Fruit fly (Drosophila melanogaster) whole organism, embryonic: Measurements from ENCODE around the gene ida.

ENCODE experiments used
- B-H1 ChIP-seq: fragments of 200-800 bp; sonication (Bioruptor generic); IDR thresholded peaks from 3 replicates; pipeline ENCODE4 v1.3.6; 2022; ENCODE audit warnings: missing biosample characterization, missing genetic modification characterization
- CG10209 ChIP-seq: fragments of 200-800 bp; sonication (Bioruptor generic); optimal IDR thresholded peaks from 3 replicates; lab custom pipeline; 2017; ENCODE audit warnings: missing biosample characterization, mild to moderate bottlenecking, missing genetic modification characterization, missing genetic modification reagents
- CG10321 ChIP-seq: fragments of 200-800 bp; sonication (Bioruptor generic); IDR thresholded peaks from 2 replicates; pipeline ENCODE4 v1.3.6; 2022; ENCODE audit warnings: missing biosample characterization, missing genetic modification characterization
- CG11560 ChIP-seq: fragments of 200-800 bp; sonication (Bioruptor generic); IDR thresholded peaks from 3 replicates; pipeline ENCODE4 v1.3.6; 2022; ENCODE audit warnings: missing biosample characterization, missing genetic modification characterization
- CG12769 ChIP-seq: fragments of 200-800 bp; sonication (Bioruptor generic); optimal IDR thresholded peaks from 2 replicates; lab custom pipeline; 2019; ENCODE audit warnings: missing biosample characterization, mild to moderate bottlenecking, missing genetic modification characterization, moderate library complexity
- CG15514 ChIP-seq: fragments of 200-800 bp; sonication (Bioruptor generic); optimal IDR thresholded peaks from 3 replicates; lab custom pipeline; 2017; ENCODE audit warnings: missing biosample characterization, missing genetic modification characterization, mild to moderate bottlenecking, moderate library complexity, missing genetic modification reagents
- CG1647 ChIP-seq: fragments of 200-800 bp; sonication (Bioruptor generic); optimal IDR thresholded peaks from 3 replicates; lab custom pipeline; 2016; ENCODE audit warnings: missing biosample characterization, missing genetic modification characterization
- CG17385 ChIP-seq: fragments of 200-800 bp; sonication (Bioruptor generic); optimal IDR thresholded peaks from 3 replicates; lab custom pipeline; 2018; ENCODE audit warnings: missing biosample characterization, mild to moderate bottlenecking, missing genetic modification characterization
- CG17568 ChIP-seq: fragments of 200-800 bp; sonication (Bioruptor generic); optimal IDR thresholded peaks from 2 replicates; lab custom pipeline; 2018; ENCODE audit warnings: missing biosample characterization, mild to moderate bottlenecking, missing genetic modification characterization, moderate library complexity
- CG2116 ChIP-seq: fragments of 200-800 bp; sonication (Bioruptor generic); optimal IDR thresholded peaks from 3 replicates; lab custom pipeline; 2018; ENCODE audit warnings: missing biosample characterization, mild to moderate bottlenecking, missing genetic modification characterization
- CG2199 ChIP-seq: fragments of 200-800 bp; sonication (Bioruptor generic); IDR thresholded peaks from 3 replicates; pipeline ENCODE4 v1.3.6; 2022; ENCODE audit warnings: missing biosample characterization, missing genetic modification characterization
- CG30403 ChIP-seq: fragments of 200-800 bp; sonication (Bioruptor generic); optimal IDR thresholded peaks from 3 replicates; lab custom pipeline; 2016; ENCODE audit warnings: missing biosample characterization, missing genetic modification characterization
- CG31365 ChIP-seq: fragments of 200-800 bp; sonication (Bioruptor generic); optimal IDR thresholded peaks from 2 replicates; lab custom pipeline; 2018; ENCODE audit warnings: missing biosample characterization, mild to moderate bottlenecking, missing genetic modification characterization
- CG7987 ChIP-seq: fragments of 200-800 bp; sonication (Bioruptor generic); optimal IDR thresholded peaks from 2 replicates; lab custom pipeline; 2018; ENCODE audit warnings: missing biosample characterization, mild to moderate bottlenecking, missing genetic modification characterization, moderate library complexity
- CG8359 ChIP-seq: fragments of 200-800 bp; sonication (Bioruptor generic); optimal IDR thresholded peaks from 2 replicates; lab custom pipeline; 2017; ENCODE audit warnings: missing biosample characterization, mild to moderate bottlenecking, missing genetic modification characterization, borderline replicate concordance
- CG8944 ChIP-seq: fragments of 200-800 bp; sonication (Bioruptor generic); optimal IDR thresholded peaks from 3 replicates; lab custom pipeline; 2016; ENCODE audit warnings: missing biosample characterization, missing genetic modification characterization
- CG9437 ChIP-seq: fragments of 200-800 bp; sonication (Bioruptor generic); optimal IDR thresholded peaks from 2 replicates; lab custom pipeline; 2018; ENCODE audit warnings: missing biosample characterization, mild to moderate bottlenecking, missing genetic modification characterization
- CG9876 ChIP-seq: fragments of 200-800 bp; sonication (Bioruptor generic); optimal IDR thresholded peaks from 2 replicates; lab custom pipeline; 2016; ENCODE audit warnings: missing biosample characterization, missing genetic modification characterization
- D19A ChIP-seq: fragments of 200-800 bp; optimal IDR thresholded peaks from 3 replicates; lab custom pipeline; 2019; ENCODE audit warnings: missing biosample characterization, mild to moderate bottlenecking, missing genetic modification characterization, moderate library complexity
- Dad ChIP-seq: fragments of 200-800 bp; sonication (Bioruptor generic); optimal IDR thresholded peaks from 3 replicates; lab custom pipeline; 2016; ENCODE audit warnings: missing biosample characterization, missing genetic modification characterization
- Dbx ChIP-seq: fragments of 200-800 bp; sonication (Bioruptor generic); IDR thresholded peaks from 3 replicates; pipeline ENCODE4 v1.3.6; 2022; ENCODE audit warnings: missing biosample characterization, missing genetic modification characterization
- Deaf1 ChIP-seq: fragments of 200-800 bp; optimal IDR thresholded peaks from 3 replicates; lab custom pipeline; 2019; ENCODE audit warnings: missing biosample characterization, mild to moderate bottlenecking, missing genetic modification characterization, moderate library complexity
- Doc3 ChIP-seq: fragments of 200-800 bp; sonication (Bioruptor generic); IDR thresholded peaks from 3 replicates; pipeline ENCODE4 v1.3.6; 2022; ENCODE audit warnings: missing biosample characterization, missing genetic modification characterization; ENCODE audit not compliant: partially characterized antibody
- Dp ChIP-seq: fragments of 200-800 bp; sonication (Bioruptor generic); optimal IDR thresholded peaks from 2 replicates; lab custom pipeline; 2018; ENCODE audit warnings: missing biosample characterization, mild to moderate bottlenecking, missing genetic modification characterization, moderate library complexity
- Mes4 ChIP-seq: fragments of 200-800 bp; sonication (Bioruptor generic); optimal IDR thresholded peaks from 2 replicates; lab custom pipeline; 2016; ENCODE audit warnings: missing biosample characterization, missing genetic modification characterization
- Myb ChIP-seq: fragments of 200-800 bp; sonication (Bioruptor generic); optimal IDR thresholded peaks from 2 replicates; lab custom pipeline; 2016; ENCODE audit warnings: missing biosample characterization, missing genetic modification characterization
- Nf-YB ChIP-seq: fragments of 200-800 bp; sonication (Bioruptor generic); optimal IDR thresholded peaks from 3 replicates; lab custom pipeline; 2019; ENCODE audit warnings: missing biosample characterization, mild to moderate bottlenecking, missing genetic modification characterization, moderate library complexity
- Side ChIP-seq: fragments of 200-800 bp; sonication (Bioruptor generic); optimal IDR thresholded peaks from 2 replicates; lab custom pipeline; 2016; ENCODE audit warnings: missing biosample characterization, missing genetic modification characterization
- Sry-δ ChIP-seq: fragments of 200-800 bp; sonication (Bioruptor generic); optimal IDR thresholded peaks from 2 replicates; lab custom pipeline; 2016; ENCODE audit warnings: missing biosample characterization, missing genetic modification characterization
- Stat92E ChIP-seq, 3 experiments: fragments of >200 bp in 2 of 3; fragments of 200-800 bp in 1 of 3; sonication (Bioruptor generic) in 1 of 3; optimal IDR thresholded peaks; 2 replicates each; lab custom pipeline; 2017 to 2019; ENCODE audit warnings: missing biosample characterization in 3 of 3, missing genetic modification characterization in 3 of 3, mild to moderate bottlenecking in 1 of 3, moderate library complexity in 1 of 3
- YL-1 ChIP-seq: fragments of 200-800 bp; sonication (Bioruptor generic); optimal IDR thresholded peaks from 3 replicates; lab custom pipeline; 2017; ENCODE audit warnings: missing biosample characterization, mild to moderate bottlenecking, missing genetic modification characterization
- ara ChIP-seq: fragments of 200-800 bp; sonication (Bioruptor generic); IDR thresholded peaks from 2 replicates; pipeline ENCODE4 v1.3.6; 2022; ENCODE audit warnings: missing biosample characterization, missing genetic modification characterization
- bsh ChIP-seq, 2 experiments: fragments of 200-800 bp; sonication (Bioruptor generic); optimal IDR thresholded peaks; 2 replicates each; lab custom pipeline; 2017 to 2018; ENCODE audit warnings: mild to moderate bottlenecking in 2 of 2, missing biosample characterization in 2 of 2, missing genetic modification characterization in 2 of 2, moderate library complexity in 1 of 2
- cato ChIP-seq: fragments of 200-800 bp; sonication (Bioruptor generic); optimal IDR thresholded peaks from 2 replicates; lab custom pipeline; 2016; ENCODE audit warnings: missing biosample characterization, missing genetic modification characterization, borderline replicate concordance
- chn ChIP-seq: fragments of 200-800 bp; sonication (Bioruptor generic); optimal IDR thresholded peaks from 2 replicates; lab custom pipeline; 2016; ENCODE audit warnings: missing biosample characterization, missing genetic modification characterization
- crc ChIP-seq: fragments of 200-800 bp; sonication (Bioruptor generic); optimal IDR thresholded peaks from 2 replicates; lab custom pipeline; 2016; ENCODE audit warnings: missing biosample characterization, missing genetic modification characterization
- cwo ChIP-seq: fragments of 200-800 bp; sonication (Bioruptor generic); optimal IDR thresholded peaks from 3 replicates; lab custom pipeline; 2017; ENCODE audit warnings: missing biosample characterization, missing genetic modification characterization, mild to moderate bottlenecking, moderate library complexity, missing genetic modification reagents
- ems ChIP-seq: fragments of 200-800 bp; sonication (Bioruptor generic); optimal IDR thresholded peaks from 3 replicates; lab custom pipeline; 2016; ENCODE audit warnings: missing biosample characterization, missing genetic modification characterization
- ewg ChIP-seq: fragments of 200-800 bp; sonication (Bioruptor generic); optimal IDR thresholded peaks from 3 replicates; lab custom pipeline; 2017; ENCODE audit warnings: mild to moderate bottlenecking, missing biosample characterization, missing genetic modification reagents, missing genetic modification characterization
- fd64A ChIP-seq: fragments of 200-800 bp; sonication (Bioruptor generic); optimal IDR thresholded peaks from 3 replicates; lab custom pipeline; 2018; ENCODE audit warnings: missing biosample characterization, mild to moderate bottlenecking, missing genetic modification characterization
- gcm ChIP-seq: fragments of 200-800 bp; sonication (Bioruptor generic); optimal IDR thresholded peaks from 2 replicates; lab custom pipeline; 2019; ENCODE audit warnings: missing biosample characterization, mild to moderate bottlenecking, missing genetic modification characterization, moderate library complexity
- inv ChIP-seq: fragments of 200-800 bp; sonication (Bioruptor generic); IDR thresholded peaks from 2 replicates; pipeline ENCODE4 v1.3.6; 2022; ENCODE audit warnings: missing biosample characterization, missing genetic modification characterization; ENCODE audit not compliant: partially characterized antibody
- jing ChIP-seq: fragments of 200-800 bp; sonication (Bioruptor generic); optimal IDR thresholded peaks from 2 replicates; lab custom pipeline; 2018; ENCODE audit warnings: missing biosample characterization, mild to moderate bottlenecking, missing genetic modification characterization
- nerfin-1 ChIP-seq: fragments of 200-800 bp; sonication (Bioruptor generic); optimal IDR thresholded peaks from 3 replicates; lab custom pipeline; 2019; ENCODE audit warnings: missing biosample characterization, mild to moderate bottlenecking, missing genetic modification characterization, moderate library complexity
- repo ChIP-seq: fragments of 200-800 bp; sonication (Bioruptor generic); optimal IDR thresholded peaks from 2 replicates; lab custom pipeline; 2016; ENCODE audit warnings: missing biosample characterization, missing genetic modification characterization
- slou ChIP-seq: fragments of 200-800 bp; sonication (Bioruptor generic); optimal IDR thresholded peaks from 3 replicates; lab custom pipeline; 2016; ENCODE audit warnings: missing biosample characterization, missing genetic modification characterization
- sob ChIP-seq: fragments of 200-800 bp; sonication (Bioruptor generic); IDR thresholded peaks from 2 replicates; pipeline ENCODE4 v1.3.6; 2022; ENCODE audit warnings: missing biosample characterization, missing genetic modification characterization
- sug ChIP-seq: fragments of 200-800 bp; optimal IDR thresholded peaks from 2 replicates; lab custom pipeline; 2019; ENCODE audit warnings: missing biosample characterization, mild to moderate bottlenecking, missing genetic modification characterization, moderate library complexity
- tx ChIP-seq: fragments of 200-800 bp; sonication (Bioruptor generic); optimal IDR thresholded peaks from 2 replicates; lab custom pipeline; 2016; ENCODE audit warnings: missing biosample characterization, missing genetic modification characterization
- wdn ChIP-seq: fragments of 200-800 bp; sonication (Bioruptor generic); IDR thresholded peaks from 2 replicates; pipeline ENCODE4 v1.3.6; 2022; ENCODE audit warnings: missing biosample characterization, missing genetic modification characterization

ida gene

dm6 chr3L:3898978-3899377 lies 6.2 kb upstream of the ida start, which contains the start of gene Ccz1 (continued):
- peak; percentile 52 for TF ChIP-seq Sry-δ
- TF ChIP-seq B-H1 (GFP tag; lab: Robert Waterston, UW) = no peak
- no peak for TF ChIP-seq ara (GFP tag; lab: Robert Waterston, UW)
- TF ChIP-seq jing = peak; percentile 6
- no peak for TF ChIP-seq cwo (GFP tag; lab: Kevin White, UChicago)
- TF ChIP-seq YL-1 (GFP tag; lab: Kevin White, UChicago) = peak; percentile 94
- peak; percentile 52 for TF ChIP-seq sug (tag; lab: Kevin White, UChicago)
- no peak for TF ChIP-seq CG11560
- peak; percentile 59 for TF ChIP-seq CG30403
- TF ChIP-seq repo = peak; percentile 63
- no peak for TF ChIP-seq wdn (GFP tag; lab: Robert Waterston, UW)
- peak; percentile 95 for TF ChIP-seq CG2116
- no peak for TF ChIP-seq inv (GFP tag; lab: Robert Waterston, UW)
- peak; percentile 79 for TF ChIP-seq CG7987 (GFP tag; lab: Kevin White, UChicago)
- peak; percentile 76 for TF ChIP-seq tx (GFP tag; lab: Kevin White, UChicago)
- peak; percentile 59 for TF ChIP-seq CG17385 (GFP tag; lab: Kevin White, UChicago)
- peak; percentile 26 for TF ChIP-seq crc (GFP tag; lab: Kevin White, UChicago)
- peak; percentile 12 for TF ChIP-seq gcm
- TF ChIP-seq chn = peak; percentile 62
- peak; percentile 70 for TF ChIP-seq CG12769 (tag; lab: Kevin White, UChicago)
- peak; percentile 11 for TF ChIP-seq CG9437 (GFP tag; lab: Kevin White, UChicago)
- peak; percentile 47 for TF ChIP-seq ems
- TF ChIP-seq Dbx (GFP tag; lab: Robert Waterston, UW) = no peak
- no peak for TF ChIP-seq D19A
- peak; percentile 67 for TF ChIP-seq ewg (GFP tag; lab: Kevin White, UChicago)
- peak; percentile 65 for TF ChIP-seq CG1647 (GFP tag; lab: Kevin White, UChicago)
- TF ChIP-seq Side = peak; percentile 57
- TF ChIP-seq Mes4 = peak; percentile 66
- TF ChIP-seq Dad = peak; percentile 51
- TF ChIP-seq Doc3 (GFP tag; lab: Robert Waterston, UW) = no peak
- no peak for TF ChIP-seq sob
- peak; percentile 87 for TF ChIP-seq CG10209
- peak; percentile 25 for TF ChIP-seq Nf-YB (GFP tag; lab: Kevin White, UChicago)
- no peak for TF ChIP-seq CG2199 (GFP tag; lab: Robert Waterston, UW)
- TF ChIP-seq CG8359 = no peak
- peak; percentile 47 for TF ChIP-seq nerfin-1 (tag; lab: Kevin White, UChicago)
- TF ChIP-seq CG8944 (GFP tag; lab: Kevin White, UChicago) = peak; percentile 83
- TF ChIP-seq CG31365 (tag; lab: Kevin White, UChicago) = no peak
- TF ChIP-seq CG9876 = peak; percentile 66
- TF ChIP-seq slou (GFP tag; lab: Kevin White, UChicago) = peak; percentile 62
- TF ChIP-seq CG10321 = no peak
- TF ChIP-seq CG17568 = peak; percentile 63
- TF ChIP-seq Myb (GFP tag; lab: Kevin White, UChicago) = peak; percentile 53
- peak; percentile 38 for TF ChIP-seq fd64A (GFP tag; lab: Kevin White, UChicago)
- TF ChIP-seq Deaf1 (tag; lab: Kevin White, UChicago) = no peak
- peak; percentile 72 for TF ChIP-seq cato (GFP tag; lab: Kevin White, UChicago)
- TF ChIP-seq Dp (GFP tag; lab: Kevin White, UChicago) = peak; percentile 41
- peak in 1 of 2 experiments; percentile 72 for TF ChIP-seq bsh (GFP tag; optimal IDR thresholded peaks at IDR 0.05; lab: Kevin White, UChicago)
- peak; percentile 58 for TF ChIP-seq CG15514 (GFP tag; lab: Kevin White, UChicago)
- TF ChIP-seq Stat92E (GFP tag; optimal IDR thresholded peaks at IDR 0.05; lab: Kevin White, UChicago) = no peak
